Worm (Caenorhabditis elegans) whole organism, late embryonic: Measurements from ENCODE around the gene F26F4.5.

Experiments used
- F13H6.1 ChIP-seq: sonication (generic microtip); optimal IDR thresholded peaks from 2 replicates; lab custom pipeline; 2016; ENCODE audit warnings: missing genetic modification characterization, missing compliant biosample characterization
- ceh-48 ChIP-seq: sonication (generic microtip); optimal IDR thresholded peaks from 2 replicates; lab custom pipeline; 2016; ENCODE audit warnings: missing genetic modification characterization, inconsistent platforms, missing compliant biosample characterization
- fkh-10 ChIP-seq: fragments of 150-350 bp; optimal IDR thresholded peaks from 2 replicates; lab custom pipeline; 2014; ENCODE audit warnings: missing biosample characterization, missing genetic modification reagents, missing genetic modification characterization
- nfya-1 ChIP-seq: sonication (generic microtip); optimal IDR thresholded peaks from 2 replicates; lab custom pipeline; 2017; ENCODE audit warnings: missing genetic modification characterization, mild to moderate bottlenecking, missing compliant biosample characterization, antibody characterized with exemption, moderate library complexity
- pag-3 ChIP-seq: sonication (generic microtip); optimal IDR thresholded peaks from 2 replicates; lab custom pipeline; 2016; ENCODE audit warnings: missing compliant biosample characterization, missing genetic modification characterization, borderline replicate concordance

DNA sequence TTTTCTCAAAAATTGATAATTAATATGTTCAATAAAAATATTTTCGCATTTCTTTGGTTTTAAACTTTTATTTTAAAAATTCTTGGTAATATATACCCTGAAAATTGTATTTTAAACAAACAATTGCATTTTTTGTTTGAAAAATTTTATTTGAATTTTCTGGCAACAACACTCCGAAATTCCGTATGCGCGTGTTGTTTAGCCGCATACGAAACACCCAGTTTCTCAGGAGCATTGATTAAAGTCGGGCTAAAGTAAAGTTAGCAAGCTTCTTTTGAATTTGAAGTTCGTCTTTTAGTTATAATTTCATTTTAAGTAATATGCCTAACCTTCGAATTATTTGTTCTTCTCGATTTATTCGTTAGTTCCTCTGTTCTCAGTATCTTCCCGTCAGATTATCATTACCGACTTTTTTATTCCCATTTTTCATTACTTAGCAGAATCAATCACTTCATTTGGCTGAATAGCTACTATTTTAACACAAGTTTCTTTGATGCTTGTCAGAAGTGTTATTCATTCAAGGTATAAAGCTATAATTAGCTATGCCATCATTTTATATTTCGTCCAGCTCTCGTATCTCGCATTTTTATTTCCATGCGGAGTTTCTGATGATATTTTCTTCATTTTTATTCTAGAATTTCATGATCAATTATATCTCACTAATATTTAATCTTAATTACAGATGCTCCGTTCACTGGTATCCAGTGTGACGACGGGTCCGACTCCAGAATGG is 44.0 kb upstream of the F26F4.5 start, which contains the start of gene mrps-18C:
- no peak for TF ChIP-seq F13H6.1 (tag; lab: Kevin White, UChicago)
- no peak for TF ChIP-seq fkh-10
- no peak for TF ChIP-seq ceh-48 (tag; lab: Kevin White, UChicago)
- no peak for TF ChIP-seq nfya-1 (tag; lab: Kevin White, UChicago)
- TF ChIP-seq pag-3, result no peak
